Worm (Caenorhabditis elegans) whole organism, L3 larva: ENCODE measurements around the gene sra-10.
"Not testable (repeated sequence)": the region's sequence is repeated elsewhere in the genome, so short reads cannot be mapped to it uniquely, and the experiment has no call there.

Experiments used
- R02D3.7 ChIP-seq: fragments of 150-350 bp; optimal IDR thresholded peaks from 2 replicates; lab custom pipeline; 2014; ENCODE audit warnings: missing biosample characterization, missing genetic modification characterization
- ceh-16 ChIP-seq: sonication (generic microtip); optimal IDR thresholded peaks from 2 replicates; lab custom pipeline; 2017; ENCODE audit warnings: missing biosample characterization, missing genetic modification characterization
- ceh-28 ChIP-seq: fragments of 150-350 bp; optimal IDR thresholded peaks from 2 replicates; lab custom pipeline; 2014; ENCODE audit warnings: missing biosample characterization, missing genetic modification reagents, missing genetic modification characterization
- ceh-82 ChIP-seq: fragments of 150-350 bp; optimal IDR thresholded peaks from 2 replicates; lab custom pipeline; 2014; ENCODE audit warnings: missing biosample characterization, missing genetic modification characterization
- daf-12 ChIP-seq: fragments of 150-350 bp; optimal IDR thresholded peaks from 2 replicates; lab custom pipeline; 2014; ENCODE audit warnings: missing biosample characterization, missing genetic modification reagents, missing genetic modification characterization
- egl-27 ChIP-seq: sonication (generic microtip); optimal IDR thresholded peaks from 4 replicates; lab custom pipeline; 2017; ENCODE audit warnings: missing biosample characterization, missing genetic modification reagents, missing genetic modification characterization
- egl-5 ChIP-seq: fragments of 150-350 bp; optimal IDR thresholded peaks from 2 replicates; lab custom pipeline; 2017; ENCODE audit warnings: missing biosample characterization, missing genetic modification reagents, missing genetic modification characterization, inconsistent platforms
- elt-1 ChIP-seq: fragments of 150-350 bp; optimal IDR thresholded peaks from 2 replicates; lab custom pipeline; 2014; ENCODE audit warnings: missing biosample characterization, missing genetic modification characterization
- elt-3 ChIP-seq, 3 experiments: fragments of 150-350 bp in 1 of 3; sonication (generic microtip) in 2 of 3; optimal IDR thresholded peaks; 2 replicates in 2 of 3; 4 replicates in 1 of 3; lab custom pipeline; 2014 to 2017; ENCODE audit warnings: missing biosample characterization in 3 of 3, missing genetic modification characterization in 3 of 3
- eor-1 ChIP-seq, 2 experiments: fragments of 150-350 bp; optimal IDR thresholded peaks; 2 replicates each; lab custom pipeline; 2014 to 2018; ENCODE audit warnings: missing biosample characterization in 2 of 2, missing genetic modification characterization in 2 of 2
- fkh-10 ChIP-seq: sonication (generic microtip); optimal IDR thresholded peaks from 2 replicates; lab custom pipeline; 2017; ENCODE audit warnings: missing biosample characterization, missing genetic modification reagents, missing genetic modification characterization
- fos-1 ChIP-seq: fragments of 150-350 bp; optimal IDR thresholded peaks from 2 replicates; lab custom pipeline; 2014; ENCODE audit warnings: missing biosample characterization, missing genetic modification characterization
- hmg-11 ChIP-seq: sonication (generic microtip); optimal IDR thresholded peaks from 2 replicates; lab custom pipeline; 2016; ENCODE audit warnings: missing genetic modification characterization, missing compliant biosample characterization
- jun-1 ChIP-seq: fragments of 150-350 bp; optimal IDR thresholded peaks from 2 replicates; lab custom pipeline; 2014; ENCODE audit warnings: missing biosample characterization, missing genetic modification reagents, missing genetic modification characterization
- lin-15B ChIP-seq: fragments of 150-350 bp; optimal IDR thresholded peaks from 2 replicates; lab custom pipeline; 2014; ENCODE audit warnings: missing biosample characterization, missing genetic modification characterization
- lin-39 ChIP-seq: fragments of 150-350 bp; optimal IDR thresholded peaks from 2 replicates; lab custom pipeline; 2018; ENCODE audit warnings: missing biosample characterization, missing genetic modification reagents, missing genetic modification characterization
- lsy-12 ChIP-seq: sonication (generic microtip); optimal IDR thresholded peaks from 2 replicates; lab custom pipeline; 2016; ENCODE audit warnings: mild to moderate bottlenecking, missing genetic modification characterization, missing compliant biosample characterization
- mdl-1 ChIP-seq: fragments of 150-350 bp; optimal IDR thresholded peaks from 2 replicates; lab custom pipeline; 2014; ENCODE audit warnings: missing biosample characterization, missing genetic modification characterization
- nfya-1 ChIP-seq: sonication (generic microtip); optimal IDR thresholded peaks from 2 replicates; lab custom pipeline; 2017; ENCODE audit warnings: missing genetic modification characterization, mild to moderate bottlenecking, missing compliant biosample characterization, antibody characterized with exemption, moderate library complexity; ENCODE audit not compliant: insufficient read depth
- nhr-23 ChIP-seq: fragments of 150-350 bp; optimal IDR thresholded peaks from 2 replicates; lab custom pipeline; 2014; ENCODE audit warnings: missing biosample characterization, missing genetic modification reagents, missing genetic modification characterization
- nhr-237 ChIP-seq: fragments of 150-350 bp; optimal IDR thresholded peaks from 2 replicates; lab custom pipeline; 2014; ENCODE audit warnings: missing biosample characterization, missing genetic modification characterization
- nhr-25 ChIP-seq: sonication (generic microtip); optimal IDR thresholded peaks from 2 replicates; lab custom pipeline; 2017; ENCODE audit warnings: missing biosample characterization, missing genetic modification characterization
- nhr-28 ChIP-seq: fragments of 150-350 bp; optimal IDR thresholded peaks from 2 replicates; lab custom pipeline; 2014; ENCODE audit warnings: missing biosample characterization, missing genetic modification characterization
- nhr-43 ChIP-seq: sonication (generic microtip); optimal IDR thresholded peaks from 2 replicates; lab custom pipeline; 2016; ENCODE audit warnings: mild to moderate bottlenecking, missing genetic modification characterization, missing compliant biosample characterization; ENCODE audit not compliant: poor library complexity, severe bottlenecking
- nhr-76 ChIP-seq: fragments of 150-350 bp; sonication (generic microtip); optimal IDR thresholded peaks from 5 replicates; lab custom pipeline; 2014; ENCODE audit warnings: missing biosample characterization, missing genetic modification characterization
- nhr-77 ChIP-seq: fragments of 150-350 bp; optimal IDR thresholded peaks from 2 replicates; lab custom pipeline; 2014; ENCODE audit warnings: missing biosample characterization, missing genetic modification characterization
- pha-4 ChIP-seq: fragments of 150-350 bp; optimal IDR thresholded peaks from 2 replicates; lab custom pipeline; 2014; ENCODE audit warnings: missing biosample characterization, missing genetic modification reagents, missing genetic modification characterization
- pqm-1 ChIP-seq: fragments of 150-350 bp; optimal IDR thresholded peaks from 2 replicates; lab custom pipeline; 2017; ENCODE audit warnings: missing biosample characterization, missing genetic modification characterization, inconsistent platforms
- sea-2 ChIP-seq: fragments of 150-350 bp; sonication (generic microtip); optimal IDR thresholded peaks from 4 replicates; lab custom pipeline; 2014; ENCODE audit warnings: missing biosample characterization, missing genetic modification reagents, missing genetic modification characterization
- tbx-2 ChIP-seq: sonication (generic microtip); optimal IDR thresholded peaks from 2 replicates; lab custom pipeline; 2016; ENCODE audit warnings: mild to moderate bottlenecking, missing genetic modification characterization, missing compliant biosample characterization
- unc-62 ChIP-seq: fragments of 150-350 bp; sonication (generic microtip); optimal IDR thresholded peaks from 4 replicates; lab custom pipeline; 2014; ENCODE audit warnings: missing biosample characterization, missing genetic modification reagents, missing genetic modification characterization
- ztf-11 ChIP-seq: fragments of 150-350 bp; optimal IDR thresholded peaks from 2 replicates; lab custom pipeline; 2014; ENCODE audit warnings: missing biosample characterization, missing genetic modification characterization
- ztf-4 ChIP-seq: fragments of 150-350 bp; optimal IDR thresholded peaks from 2 replicates; lab custom pipeline; 2014; ENCODE audit warnings: missing biosample characterization, missing genetic modification characterization

Gene sra-10

DNA sequence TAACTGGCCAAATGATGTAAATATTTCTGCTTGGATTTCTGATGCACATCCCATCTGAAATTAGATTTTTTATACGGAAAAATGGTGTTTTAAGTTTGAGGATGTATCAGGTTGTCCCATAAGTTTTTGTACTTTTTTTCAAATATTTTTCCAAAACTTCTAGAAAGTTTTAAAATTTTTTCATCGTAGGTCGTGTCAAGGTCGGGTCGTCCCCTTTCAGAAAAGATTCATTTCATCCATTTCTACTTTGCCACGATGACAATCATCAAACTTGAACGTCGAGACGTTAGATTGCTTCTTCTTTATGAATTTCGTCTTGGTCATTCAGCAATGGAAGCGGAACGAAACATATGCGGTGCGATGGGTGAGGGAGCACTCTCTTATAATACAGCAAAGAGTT lies 9.5 kb upstream of the sra-10 start, which contains the start of gene sra-12:
Gene sra-12, minus strand, starts transcription at position 101 of the 400 bp plus-strand sequence.
- TF ChIP-seq nhr-237; nhr-28 (tag; lab: Kevin White, UChicago); eor-1 (tag; optimal IDR thresholded peaks at IDR 0.05; lab: Kevin White, UChicago): not testable (repeated sequence)
- TF ChIP-seq, all 47 proteins: peak for 0; not testable (repeated sequence) for 47

DNA sequence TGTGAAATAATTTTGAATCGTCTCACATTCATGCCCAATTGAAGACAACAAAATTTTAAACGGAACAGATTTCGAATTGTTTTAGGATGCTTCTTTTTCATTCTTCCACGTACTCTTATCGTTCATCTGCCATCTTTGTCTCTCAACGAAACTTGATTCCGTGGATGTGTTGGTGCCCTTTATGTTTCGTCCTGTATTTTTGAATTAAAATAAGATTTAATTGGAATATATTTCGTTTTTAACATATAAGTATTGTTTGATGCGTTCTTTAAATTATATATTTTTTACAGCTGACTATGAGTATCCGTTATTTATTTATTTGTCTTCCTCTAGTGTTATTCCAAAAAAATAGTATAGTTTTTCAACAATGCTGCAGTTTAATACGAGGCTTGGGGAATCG lies 7.2 kb upstream of the sra-10 start, which contains the start of gene gly-1:
Gene gly-1, minus strand, starts transcription at position 101 of the 400 bp plus-strand sequence.
- no peak for TF ChIP-seq sea-2 (GFP tag; lab: Kevin White, UChicago)
- TF ChIP-seq ceh-16 (tag; lab: Kevin White, UChicago), result no peak
- no peak for TF ChIP-seq lin-39 (tag; lab: Kevin White, UChicago)
- TF ChIP-seq nhr-28 (tag; lab: Kevin White, UChicago), result no peak
- no peak for TF ChIP-seq nhr-77
- no peak for TF ChIP-seq pqm-1 (tag; lab: Kevin White, UChicago)
- no peak for TF ChIP-seq ztf-4 (tag; lab: Kevin White, UChicago)
- no peak for TF ChIP-seq hmg-11 (tag; lab: Kevin White, UChicago)
- TF ChIP-seq lin-15B (tag; lab: Kevin White, UChicago), result no peak

DNA sequence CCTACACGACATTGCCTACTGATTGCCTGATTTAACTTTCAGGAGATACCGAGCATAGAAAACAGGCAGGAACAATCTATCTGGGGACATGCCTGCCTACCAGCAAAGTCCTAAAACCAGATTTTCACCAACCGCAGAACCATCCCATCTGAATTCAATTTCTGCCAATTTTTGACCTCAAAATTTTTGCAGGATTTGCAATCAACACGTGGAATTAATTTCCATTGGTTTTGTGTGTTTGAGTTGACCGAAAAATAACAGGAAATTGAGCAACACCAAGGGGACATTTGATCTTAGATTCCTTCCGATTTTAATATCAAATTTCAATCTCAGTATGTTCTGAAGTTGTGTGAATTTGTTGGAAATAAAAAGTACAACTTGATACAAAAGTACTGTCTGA lies 4.1 kb upstream of the sra-10 start:
- TF ChIP-seq nhr-76 (tag; lab: Kevin White, UChicago) (no peak), unc-62 (GFP tag; lab: Kevin White, UChicago) (no peak), pha-4 (no peak), ceh-82 (tag; lab: Kevin White, UChicago) (no peak), daf-12 (tag; lab: Kevin White, UChicago) (no peak), ztf-11 (tag; lab: Kevin White, UChicago) (no peak), R02D3.7 (tag; lab: Kevin White, UChicago) (no peak), mdl-1 (tag; lab: Kevin White, UChicago) (no peak), nhr-77 (no peak), fos-1 (no peak), egl-27 (tag; lab: Kevin White, UChicago) (no peak), elt-3 (tag; optimal IDR thresholded peaks at IDR 0.05; lab: Kevin White, UChicago) (no peak), hmg-11 (tag; lab: Kevin White, UChicago) (no peak)

DNA sequence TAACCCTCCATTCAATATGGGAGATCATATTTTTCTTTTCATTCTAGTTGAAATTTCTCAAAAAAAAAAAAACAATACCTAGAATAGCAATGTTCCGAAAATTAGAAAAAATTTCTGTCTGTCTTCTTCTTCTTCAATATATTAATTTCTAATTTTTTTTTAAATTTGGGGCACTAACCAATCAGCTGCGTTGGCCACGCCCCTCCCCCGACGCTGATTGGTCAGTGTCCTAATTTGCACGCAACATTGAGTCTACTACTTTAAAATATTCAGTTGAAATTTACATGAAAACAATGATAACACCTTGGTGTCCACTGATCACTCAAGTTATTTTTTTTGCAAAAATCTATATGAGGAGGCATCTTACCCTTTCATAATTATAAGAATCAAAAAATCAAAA lies 1.1 kb upstream of the sra-10 start:
- peak; percentile 71 for TF ChIP-seq nfya-1 (tag; lab: Kevin White, UChicago)
- TF ChIP-seq nhr-43 (tag; lab: Kevin White, UChicago), result no peak
- no peak for TF ChIP-seq ceh-28
- no peak for TF ChIP-seq jun-1 (tag; lab: Kevin White, UChicago)
- no peak for TF ChIP-seq tbx-2
- no peak for TF ChIP-seq lsy-12 (tag; lab: Kevin White, UChicago)
- no peak for TF ChIP-seq hmg-11 (tag; lab: Kevin White, UChicago)
- no peak for TF ChIP-seq eor-1 (tag; optimal IDR thresholded peaks at IDR 0.05; lab: Kevin White, UChicago)

DNA sequence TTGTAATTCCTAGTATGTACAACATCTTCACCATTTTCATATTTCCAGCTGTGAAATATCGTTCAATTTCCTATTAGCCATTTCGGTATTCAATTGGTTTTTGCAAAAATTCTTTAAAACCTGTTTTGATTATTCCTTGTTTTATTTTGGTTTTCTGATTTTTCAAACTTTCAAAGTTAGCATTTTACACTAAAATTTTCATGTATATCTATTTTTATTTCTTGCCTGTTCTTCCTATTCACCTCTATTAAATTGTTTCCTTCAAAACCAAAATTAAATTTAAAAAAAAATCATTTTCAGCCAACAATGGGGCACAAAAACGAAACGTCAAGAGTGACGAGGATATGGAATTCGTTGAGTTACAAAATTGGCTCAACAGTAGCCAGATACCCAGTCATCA lies 5.9 kb downstream of the sra-10 start, which contains the start of gene ptr-8:
Gene ptr-8, plus strand, starts transcription at position 301 of the 400 bp plus-strand sequence.
- TF ChIP-seq nhr-25 (tag; lab: Kevin White, UChicago), result no peak
- no peak for TF ChIP-seq fkh-10 (GFP tag; lab: Kevin White, UChicago)

DNA sequence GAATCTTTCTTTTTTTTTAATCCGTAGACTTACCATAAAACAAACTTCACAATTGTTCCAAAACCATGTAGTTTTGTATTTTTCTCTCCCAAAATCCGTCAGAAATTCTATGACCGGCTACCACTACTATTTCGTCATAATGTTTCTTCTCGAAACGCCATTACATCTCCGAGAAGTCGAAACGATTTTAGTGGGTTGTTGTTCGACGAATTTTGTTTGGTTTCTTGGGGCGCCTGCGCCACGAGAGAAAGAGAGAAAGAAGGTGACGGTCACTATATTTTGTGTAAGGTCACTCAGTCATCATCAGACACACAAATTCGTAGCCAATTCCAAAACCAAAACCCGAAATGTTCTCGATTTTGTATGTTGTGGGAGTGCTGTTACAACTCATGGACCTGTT lies 7.8 kb downstream of the sra-10 start:
- TF ChIP-seq egl-5, result peak; percentile 16
- TF ChIP-seq nhr-25 (tag; lab: Kevin White, UChicago), result peak; percentile 69
- no peak for TF ChIP-seq elt-1 (tag; lab: Kevin White, UChicago)
- peak; percentile 75 for TF ChIP-seq nhr-23 (tag; lab: Kevin White, UChicago)
